Fruit fly (Drosophila melanogaster) whole organism, embryonic: ENCODE measurements around the gene CG7362.

Source experiments
- CG1024 ChIP-seq: fragments of 200-800 bp; sonication (Bioruptor generic); IDR thresholded peaks from 2 replicates; pipeline ENCODE4 v1.3.6; 2022; ENCODE audit warnings: missing biosample characterization, missing genetic modification characterization
- CG10274 ChIP-seq: fragments of 200-800 bp; sonication (Bioruptor generic); optimal IDR thresholded peaks from 3 replicates; lab custom pipeline; 2017; ENCODE audit warnings: missing biosample characterization, mild to moderate bottlenecking, missing genetic modification characterization
- CG10543 ChIP-seq: fragments of 200-800 bp; sonication (Bioruptor generic); optimal IDR thresholded peaks from 3 replicates; lab custom pipeline; 2017; ENCODE audit warnings: missing biosample characterization, mild to moderate bottlenecking, missing genetic modification characterization, moderate library complexity
- CG11085 ChIP-seq: fragments of 200-800 bp; sonication (Bioruptor generic); IDR thresholded peaks from 2 replicates; pipeline ENCODE4 v1.3.6; 2022; ENCODE audit warnings: missing biosample characterization, missing genetic modification characterization
- CG11456 ChIP-seq: fragments of 200-800 bp; sonication (Bioruptor generic); IDR thresholded peaks from 3 replicates; pipeline ENCODE4 v1.3.6; 2022; ENCODE audit warnings: missing biosample characterization, missing genetic modification characterization
- CG12071 ChIP-seq: fragments of 200-800 bp; sonication (Bioruptor generic); optimal IDR thresholded peaks from 3 replicates; lab custom pipeline; 2018; ENCODE audit warnings: missing biosample characterization, mild to moderate bottlenecking, missing genetic modification characterization
- CG12942 ChIP-seq: fragments of 200-800 bp; sonication (Bioruptor generic); optimal IDR thresholded peaks from 3 replicates; lab custom pipeline; 2016; ENCODE audit warnings: missing biosample characterization, missing genetic modification characterization
- CG13624 ChIP-seq: fragments of 200-800 bp; sonication (Bioruptor generic); optimal IDR thresholded peaks from 2 replicates; lab custom pipeline; 2016; ENCODE audit warnings: missing biosample characterization, missing genetic modification characterization
- CG14050 ChIP-seq: fragments of 200-800 bp; sonication (Bioruptor generic); IDR thresholded peaks from 3 replicates; pipeline ENCODE4 v1.3.6; 2022; ENCODE audit warnings: missing biosample characterization, missing genetic modification characterization
- CG14860 ChIP-seq: fragments of 200-800 bp; sonication (Bioruptor generic); IDR thresholded peaks from 3 replicates; pipeline ENCODE4 v1.3.6; 2022; ENCODE audit warnings: missing biosample characterization, missing genetic modification characterization; ENCODE audit not compliant: partially characterized antibody
- CG15073 ChIP-seq: fragments of 200-800 bp; sonication (Bioruptor generic); optimal IDR thresholded peaks from 2 replicates; lab custom pipeline; 2016; ENCODE audit warnings: missing biosample characterization, missing genetic modification characterization
- CG15601 ChIP-seq: fragments of 200-800 bp; sonication (Bioruptor generic); optimal IDR thresholded peaks from 3 replicates; lab custom pipeline; 2019; ENCODE audit warnings: missing biosample characterization, mild to moderate bottlenecking, missing genetic modification characterization, moderate library complexity
- CG17361 ChIP-seq: fragments of 200-800 bp; sonication (Bioruptor generic); IDR thresholded peaks from 3 replicates; pipeline ENCODE4 v1.3.6; 2022; ENCODE audit warnings: missing biosample characterization, missing genetic modification characterization
- CG18011 ChIP-seq: fragments of 200-800 bp; sonication (Bioruptor generic); optimal IDR thresholded peaks from 2 replicates; lab custom pipeline; 2017; ENCODE audit warnings: missing biosample characterization, missing genetic modification characterization, mild to moderate bottlenecking, moderate library complexity, missing genotype
- CG1832 ChIP-seq: fragments of 200-800 bp; sonication (Bioruptor generic); optimal IDR thresholded peaks from 2 replicates; lab custom pipeline; 2017; ENCODE audit warnings: missing biosample characterization, mild to moderate bottlenecking, missing genetic modification characterization, inconsistent platforms
- CG18764 ChIP-seq: fragments of 200-800 bp; sonication (Bioruptor generic); optimal IDR thresholded peaks from 3 replicates; lab custom pipeline; 2016; ENCODE audit warnings: missing biosample characterization, missing genetic modification characterization
- CG2199 ChIP-seq: fragments of 200-800 bp; sonication (Bioruptor generic); IDR thresholded peaks from 3 replicates; pipeline ENCODE4 v1.3.6; 2022; ENCODE audit warnings: missing biosample characterization, missing genetic modification characterization
- CG4707 ChIP-seq: fragments of 200-800 bp; sonication (Bioruptor generic); optimal IDR thresholded peaks from 2 replicates; lab custom pipeline; 2018; ENCODE audit warnings: missing biosample characterization, mild to moderate bottlenecking, missing genetic modification characterization, moderate library complexity
- CG6765 ChIP-seq: fragments of 200-800 bp; sonication (Bioruptor generic); optimal IDR thresholded peaks from 3 replicates; lab custom pipeline; 2017; ENCODE audit warnings: missing biosample characterization, mild to moderate bottlenecking, missing genetic modification characterization
- CG6791 ChIP-seq: fragments of 200-800 bp; sonication (Bioruptor generic); IDR thresholded peaks from 3 replicates; pipeline ENCODE4 v1.3.6; 2022; ENCODE audit warnings: missing biosample characterization, missing genetic modification characterization; ENCODE audit not compliant: partially characterized antibody
- CG7556 ChIP-seq: fragments of 200-800 bp; sonication (Bioruptor generic); optimal IDR thresholded peaks from 2 replicates; lab custom pipeline; 2017; ENCODE audit warnings: missing biosample characterization, mild to moderate bottlenecking, missing genetic modification characterization
- CG7963 ChIP-seq: fragments of 200-800 bp; sonication (Bioruptor generic); IDR thresholded peaks from 3 replicates; pipeline ENCODE4 v1.3.6; 2022; ENCODE audit warnings: missing biosample characterization, missing genetic modification characterization; ENCODE audit not compliant: partially characterized antibody
- CG8359 ChIP-seq: fragments of 200-800 bp; sonication (Bioruptor generic); optimal IDR thresholded peaks from 2 replicates; lab custom pipeline; 2017; ENCODE audit warnings: missing biosample characterization, mild to moderate bottlenecking, missing genetic modification characterization, borderline replicate concordance
- CTCF ChIP-seq: fragments of 200-800 bp; sonication (Bioruptor generic); optimal IDR thresholded peaks from 2 replicates; lab custom pipeline; 2017; ENCODE audit warnings: missing biosample characterization, mild to moderate bottlenecking, missing genetic modification characterization, moderate library complexity
- Camta ChIP-seq: fragments of 200-800 bp; sonication (Bioruptor generic); optimal IDR thresholded peaks from 2 replicates; lab custom pipeline; 2016; ENCODE audit warnings: missing biosample characterization, missing genetic modification characterization
- Doc3 ChIP-seq: fragments of 200-800 bp; sonication (Bioruptor generic); IDR thresholded peaks from 3 replicates; pipeline ENCODE4 v1.3.6; 2022; ENCODE audit warnings: missing biosample characterization, missing genetic modification characterization; ENCODE audit not compliant: partially characterized antibody
- GATAe ChIP-seq: fragments of 200-800 bp; sonication (Bioruptor generic); conservative IDR thresholded peaks from 2 replicates; pipeline ENCODE4 v1.3.6; 2022; ENCODE audit warnings: missing biosample characterization, missing genetic modification characterization
- Hr78 ChIP-seq, 2 experiments: fragments of 200-800 bp in 1 of 2; fragments of >200 bp in 1 of 2; sonication (Bioruptor generic) in 1 of 2; optimal IDR thresholded peaks; 2 replicates each; lab custom pipeline; 2017 to 2019; ENCODE audit warnings: missing biosample characterization in 2 of 2, missing genetic modification characterization in 2 of 2, mild to moderate bottlenecking in 1 of 2, moderate library complexity in 1 of 2
- Jarid2 ChIP-seq: fragments of 200-800 bp; sonication (Bioruptor generic); optimal IDR thresholded peaks from 3 replicates; lab custom pipeline; 2017; ENCODE audit warnings: mild to moderate bottlenecking, missing biosample characterization, missing genetic modification reagents, missing genetic modification characterization
- Med ChIP-seq: fragments of 200-800 bp; sonication (Bioruptor generic); peaks from one replicate; lab custom pipeline; 2016; ENCODE audit warnings: missing biosample characterization, missing genetic modification characterization, mild to moderate bottlenecking, inconsistent platforms, moderate library complexity
- Opbp ChIP-seq: fragments of 200-800 bp; sonication (Bioruptor generic); IDR thresholded peaks from 3 replicates; pipeline ENCODE4 v1.3.6; 2022; ENCODE audit warnings: missing biosample characterization, missing genetic modification characterization; ENCODE audit not compliant: partially characterized antibody
- Pdp1 ChIP-seq, 2 experiments: fragments of 200-800 bp; sonication (Bioruptor generic); optimal IDR thresholded peaks; 3 replicates each; lab custom pipeline; 2016; ENCODE audit warnings: missing biosample characterization in 2 of 2, missing genetic modification characterization in 2 of 2, mild to moderate bottlenecking in 1 of 2, moderate library complexity in 1 of 2
- Usf ChIP-seq: fragments of 200-800 bp; sonication (Bioruptor generic); optimal IDR thresholded peaks from 2 replicates; lab custom pipeline; 2017; ENCODE audit warnings: missing genotype, missing biosample characterization, missing genetic modification characterization
- cad ChIP-seq: fragments of >200 bp; optimal IDR thresholded peaks from 2 replicates; lab custom pipeline; 2017; ENCODE audit warnings: missing biosample characterization, missing genetic modification characterization
- cg ChIP-seq: fragments of 200-800 bp; sonication (Bioruptor generic); optimal IDR thresholded peaks from 3 replicates; lab custom pipeline; 2019; ENCODE audit warnings: missing biosample characterization, mild to moderate bottlenecking, missing genetic modification characterization, moderate library complexity
- chinmo ChIP-seq: fragments of 200-800 bp; sonication (Bioruptor generic); IDR thresholded peaks from 4 replicates; pipeline ENCODE4 v1.3.6; 2022; ENCODE audit warnings: missing biosample characterization, missing genetic modification characterization; ENCODE audit not compliant: partially characterized antibody
- eve ChIP-seq, 2 experiments: fragments of >200 bp; optimal IDR thresholded peaks; 2 replicates each; lab custom pipeline; 2017; ENCODE audit warnings: missing biosample characterization in 2 of 2, missing genetic modification characterization in 2 of 2
- exex ChIP-seq: fragments of 200-800 bp; sonication (Bioruptor generic); optimal IDR thresholded peaks from 4 replicates; lab custom pipeline; 2018; ENCODE audit warnings: missing biosample characterization, mild to moderate bottlenecking, missing genetic modification characterization, moderate library complexity
- hb ChIP-seq: fragments of 200-800 bp; sonication (Bioruptor generic); IDR thresholded peaks from 3 replicates; pipeline ENCODE4 v1.3.6; 2022; ENCODE audit warnings: missing biosample characterization, missing genetic modification characterization; ENCODE audit not compliant: partially characterized antibody
- nerfin-1 ChIP-seq: fragments of 200-800 bp; sonication (Bioruptor generic); optimal IDR thresholded peaks from 3 replicates; lab custom pipeline; 2019; ENCODE audit warnings: missing biosample characterization, mild to moderate bottlenecking, missing genetic modification characterization, moderate library complexity
- pb ChIP-seq: fragments of 200-800 bp; sonication (Bioruptor generic); optimal IDR thresholded peaks from 3 replicates; lab custom pipeline; 2016; ENCODE audit warnings: missing biosample characterization, missing genetic modification characterization
- pho ChIP-seq: fragments of 200-800 bp; sonication (Bioruptor generic); optimal IDR thresholded peaks from 2 replicates; lab custom pipeline; 2016; ENCODE audit warnings: missing biosample characterization, missing genetic modification characterization
- sna ChIP-seq: fragments of 200-800 bp; sonication (Bioruptor generic); IDR thresholded peaks from 2 replicates; pipeline ENCODE4 v1.3.6; 2022; ENCODE audit warnings: missing biosample characterization, missing genetic modification characterization; ENCODE audit not compliant: partially characterized antibody
- so ChIP-seq: fragments of 200-800 bp; sonication (Bioruptor generic); IDR thresholded peaks from 3 replicates; pipeline ENCODE4 v1.3.6; 2022; ENCODE audit warnings: missing biosample characterization, missing genetic modification characterization
- sug ChIP-seq: fragments of 200-800 bp; optimal IDR thresholded peaks from 2 replicates; lab custom pipeline; 2019; ENCODE audit warnings: missing biosample characterization, mild to moderate bottlenecking, missing genetic modification characterization, moderate library complexity
- toy ChIP-seq: fragments of 200-800 bp; sonication (Bioruptor generic); IDR thresholded peaks from 2 replicates; pipeline ENCODE4 v1.3.6; 2022; ENCODE audit warnings: missing biosample characterization, missing genetic modification characterization
- vvl ChIP-seq: fragments of 200-800 bp; sonication (Bioruptor generic); IDR thresholded peaks from 2 replicates; pipeline ENCODE4 v1.3.6; 2022; ENCODE audit warnings: missing biosample characterization, missing genetic modification characterization
- z ChIP-seq: fragments of 200-800 bp; sonication (Bioruptor generic); IDR thresholded peaks from 3 replicates; pipeline ENCODE4 v1.3.6; 2022; ENCODE audit warnings: missing biosample characterization, missing genetic modification characterization
- zen2 ChIP-seq: fragments of 200-800 bp; sonication (Bioruptor generic); IDR thresholded peaks from 3 replicates; pipeline ENCODE4 v1.3.6; 2022; ENCODE audit warnings: missing biosample characterization, missing genetic modification characterization; ENCODE audit not compliant: partially characterized antibody

The CG7362 gene

dm6 chr3R:14747915-14748314 is 6.3 kb downstream of the CG7362 start (continued):
- no peak for TF ChIP-seq CG18764
- no peak for TF ChIP-seq toy
- 0 out of 2 replicates have a peak, but pooled peaks have one; percentile 26 for TF ChIP-seq vvl (GFP tag; lab: Robert Waterston, UW)
- no peak for TF ChIP-seq CG15601 (tag; lab: Kevin White, UChicago)
- peak; percentile 2 for TF ChIP-seq Camta (GFP tag; lab: Kevin White, UChicago)
- TF ChIP-seq pho (GFP tag; lab: Kevin White, UChicago) = no peak
- TF ChIP-seq Hr78 (GFP tag; optimal IDR thresholded peaks at IDR 0.05; lab: Kevin White, UChicago) = peak in 1 of 2 experiments; percentile 66
- TF ChIP-seq CTCF = no peak
- no peak for TF ChIP-seq nerfin-1 (tag; lab: Kevin White, UChicago)
- TF ChIP-seq zen2 (GFP tag; lab: Robert Waterston, UW) = 0 out of 3 replicates have a peak, but pooled peaks have one; percentile 11
- TF ChIP-seq CG12942 (GFP tag; lab: Kevin White, UChicago) = no peak
- no peak for TF ChIP-seq pb (GFP tag; lab: Kevin White, UChicago)
- no peak for TF ChIP-seq so (GFP tag; lab: Robert Waterston, UW)
- no peak for TF ChIP-seq CG8359 (GFP tag; lab: Kevin White, UChicago)
- TF ChIP-seq sug (tag; lab: Kevin White, UChicago) = peak; percentile 72
- peak; percentile 53 for TF ChIP-seq Med (GFP tag; lab: Kevin White, UChicago)
- TF ChIP-seq CG7556 = no peak
- TF ChIP-seq CG1024 (GFP tag; lab: Robert Waterston, UW) = no peak
- TF ChIP-seq Doc3 (GFP tag; lab: Robert Waterston, UW) = no peak
- no peak for TF ChIP-seq CG15073 (GFP tag; lab: Kevin White, UChicago)
- TF ChIP-seq CG4707 = no peak
- TF ChIP-seq CG14860 (GFP tag; lab: Robert Waterston, UW) = no peak
- no peak for TF ChIP-seq CG12071 (GFP tag; lab: Kevin White, UChicago)
- peak; percentile 41; the same call in 1 of the 3 replicates for TF ChIP-seq Opbp
- TF ChIP-seq CG6765 (GFP tag; lab: Kevin White, UChicago) = no peak
- TF ChIP-seq eve (GFP tag; optimal IDR thresholded peaks at IDR 0.05; lab: Kevin White, UChicago) = no peak
- no peak for TF ChIP-seq Usf (GFP tag; lab: Kevin White, UChicago)
- TF ChIP-seq CG17361 (GFP tag; lab: Robert Waterston, UW) = no peak
- TF ChIP-seq chinmo (GFP tag; lab: Robert Waterston, UW) = peak; percentile 69; the same call in 1 of the 4 replicates
- TF ChIP-seq z = peak; percentile 91
- TF ChIP-seq CG2199 = peak; percentile 61; the same call in 1 of the 3 replicates
- 0 out of 2 replicates have a peak, but pooled peaks have one; percentile 19 for TF ChIP-seq CG11085 (GFP tag; lab: Robert Waterston, UW)
- TF ChIP-seq CG7963 (GFP tag; lab: Robert Waterston, UW) = no peak

dm6 chr3R:14747259-14747856 is 6.9 kb downstream of the CG7362 start:
- TF ChIP-seq CG10543 (GFP tag; lab: Kevin White, UChicago) (no peak), CG1832 (GFP tag; lab: Kevin White, UChicago) (no peak), CG10274 (GFP tag; lab: Kevin White, UChicago) (no peak), CG6791 (no peak), CG18011 (GFP tag; lab: Kevin White, UChicago) (no peak), cg (GFP tag; lab: Kevin White, UChicago) (peak; percentile 32), cad (GFP tag; lab: Kevin White, UChicago) (no peak), CG13624 (GFP tag; lab: Kevin White, UChicago) (no peak), Pdp1 (GFP tag; optimal IDR thresholded peaks at IDR 0.05; lab: Kevin White, UChicago) (peak in 1 of 2 experiments; percentile 17), eve (GFP tag; optimal IDR thresholded peaks at IDR 0.05; lab: Kevin White, UChicago) (peak in 1 of 2 experiments; percentile 36), nerfin-1 (tag; lab: Kevin White, UChicago) (no peak), exex (tag; lab: Kevin White, UChicago) (peak; percentile 80), GATAe (GFP tag; lab: Robert Waterston, UW) (peak; percentile 46; the same call in 1 of the 2 replicates), Jarid2 (GFP tag; lab: Kevin White, UChicago) (no peak), CG11456 (GFP tag; lab: Robert Waterston, UW) (no peak), CG14050 (no peak), Camta (GFP tag; lab: Kevin White, UChicago) (no peak), sna (GFP tag; lab: Robert Waterston, UW) (no peak), hb (GFP tag; lab: Robert Waterston, UW) (no peak)
